Worm (Caenorhabditis elegans): ENCODE measurements around the gene F31D4.8.

DNA sequence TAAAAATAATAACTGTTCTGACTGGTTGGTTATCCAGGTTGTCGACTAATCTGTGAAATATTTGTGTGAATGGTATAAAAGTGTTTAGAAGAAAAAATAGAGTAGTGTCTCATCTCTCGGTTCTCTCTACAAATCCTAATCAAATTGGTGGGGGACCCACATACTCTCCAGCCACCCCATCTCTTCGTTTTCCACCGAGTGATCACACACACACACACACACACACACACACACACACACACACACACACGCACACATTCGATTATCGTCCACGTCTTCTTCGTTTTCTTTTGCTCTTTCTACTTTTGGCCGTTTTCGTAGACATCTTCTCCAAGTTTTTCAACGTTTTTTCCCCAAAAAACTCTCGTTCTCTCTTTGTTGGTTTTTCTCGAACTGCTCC is 4.9 kb upstream of the F31D4.8 start:
- TF ChIP-seq F13H6.1 (tag; optimal IDR thresholded peaks at IDR 0.05) (no peak), ama-1 (optimal IDR thresholded peaks at IDR 0.05) (no peak), rnt-1 (tag; optimal IDR thresholded peaks at IDR 0.05) (no peak), pha-4 (tag; optimal IDR thresholded peaks at IDR 0.05) (no peak)

Measured in whole organism, late embryonic.